Worm (Caenorhabditis elegans) whole organism, L1 larva: ENCODE data around the gene srx-64.
A peak's percentile ranks its signal among the peaks of the same experiment; 100 is the strongest.

Experiments
- C04F5.9 ChIP-seq: sonication (generic microtip); optimal IDR thresholded peaks from 2 replicates; lab custom pipeline; 2016; ENCODE audit warnings: missing genetic modification characterization, missing compliant biosample characterization
- F16B12.6 ChIP-seq: fragments of 150-350 bp; optimal IDR thresholded peaks from 2 replicates; lab custom pipeline; 2014; ENCODE audit warnings: missing biosample characterization, missing genetic modification characterization
- aly-2 ChIP-seq: fragments of 150-350 bp; optimal IDR thresholded peaks from 2 replicates; lab custom pipeline; 2014; ENCODE audit warnings: missing biosample characterization, missing genetic modification characterization
- blmp-1 ChIP-seq: fragments of 150-350 bp; optimal IDR thresholded peaks from 2 replicates; lab custom pipeline; 2014; ENCODE audit warnings: missing biosample characterization, missing genetic modification characterization
- ces-1 ChIP-seq: fragments of 150-350 bp; optimal IDR thresholded peaks from 2 replicates; lab custom pipeline; 2014; ENCODE audit warnings: missing biosample characterization, missing genetic modification reagents, missing genetic modification characterization
- efl-1 ChIP-seq, 4 experiments: fragments of 150-350 bp; optimal IDR thresholded peaks in 3 of 4; peaks in 1 of 4; 1 replicate in 1 of 4; 2 replicates in 3 of 4; lab custom pipeline; 2014; ENCODE audit warnings: missing biosample characterization in 2 of 4, missing genetic modification characterization in 2 of 4, missing genetic modification reagents in 2 of 4
- egl-13 ChIP-seq: sonication (generic microtip); optimal IDR thresholded peaks from 2 replicates; lab custom pipeline; 2016; ENCODE audit warnings: missing genotype, missing genetic modification reagents, missing genetic modification characterization, missing compliant biosample characterization
- elt-2 ChIP-seq: sonication (generic microtip); optimal IDR thresholded peaks from 2 replicates; lab custom pipeline; 2016; ENCODE audit warnings: missing genetic modification characterization, mild to moderate bottlenecking, inconsistent platforms, missing compliant biosample characterization, missing genetic modification reagents
- elt-3 ChIP-seq, 6 experiments: fragments of 150-350 bp in 1 of 6; sonication (generic microtip); optimal IDR thresholded peaks; 2 replicates each; lab custom pipeline; 2017 to 2018; ENCODE audit warnings: missing biosample characterization in 6 of 6, missing genetic modification characterization in 6 of 6, inconsistent platforms in 1 of 6
- hlh-17 ChIP-seq: fragments of 200-800 bp; sonication (Bioruptor generic); optimal IDR thresholded peaks from 2 replicates; lab custom pipeline; 2018; ENCODE audit warnings: missing genetic modification characterization, mild to moderate bottlenecking, missing compliant biosample characterization, moderate library complexity, borderline replicate concordance
- isw-1 ChIP-seq: fragments of 200-800 bp; sonication (Bioruptor generic); IDR thresholded peaks from 2 replicates; pipeline ENCODE4 v1.3.6; 2022; ENCODE audit warnings: missing genetic modification characterization, missing compliant biosample characterization
- jun-1 ChIP-seq: fragments of 150-350 bp; optimal IDR thresholded peaks from 2 replicates; lab custom pipeline; 2014; ENCODE audit warnings: missing biosample characterization, missing genetic modification reagents, missing genetic modification characterization
- lin-14 ChIP-seq: fragments of 200-800 bp; sonication (Bioruptor generic); optimal IDR thresholded peaks from 2 replicates; lab custom pipeline; 2018; ENCODE audit warnings: mild to moderate bottlenecking, missing genetic modification characterization, moderate library complexity, missing compliant biosample characterization
- lin-15B ChIP-seq: fragments of 150-350 bp; sonication (generic microtip); optimal IDR thresholded peaks from 3 replicates; lab custom pipeline; 2014; ENCODE audit warnings: missing biosample characterization, missing genetic modification characterization
- lin-35 ChIP-seq, 2 experiments: fragments of 150-350 bp; optimal IDR thresholded peaks; 2 replicates each; lab custom pipeline; 2014; ENCODE audit warnings: missing biosample characterization in 2 of 2, missing genetic modification characterization in 2 of 2, missing genetic modification reagents in 2 of 2
- lin-39 ChIP-seq: fragments of 150-350 bp; optimal IDR thresholded peaks from 2 replicates; lab custom pipeline; 2014; ENCODE audit warnings: missing biosample characterization, missing genetic modification reagents, missing genetic modification characterization
- lir-3 ChIP-seq: sonication (generic microtip); optimal IDR thresholded peaks from 2 replicates; lab custom pipeline; 2016; ENCODE audit warnings: mild to moderate bottlenecking, missing genetic modification characterization, moderate library complexity, missing compliant biosample characterization; ENCODE audit not compliant: poor library complexity
- lsy-2 ChIP-seq, 2 experiments: fragments of 150-350 bp; optimal IDR thresholded peaks; 2 replicates each; lab custom pipeline; 2014; ENCODE audit warnings: missing biosample characterization in 2 of 2, missing genetic modification characterization in 2 of 2
- mab-9 ChIP-seq: fragments of 200-800 bp; sonication (Bioruptor generic); IDR thresholded peaks from 2 replicates; pipeline ENCODE4 v1.3.6; 2022; ENCODE audit warnings: missing genetic modification reagents, missing genetic modification characterization, missing compliant biosample characterization
- mep-1 ChIP-seq: fragments of 150-350 bp; optimal IDR thresholded peaks from 2 replicates; lab custom pipeline; 2014; ENCODE audit warnings: missing biosample characterization, missing genetic modification characterization
- nhr-11 ChIP-seq: fragments of 150-350 bp; optimal IDR thresholded peaks from 2 replicates; lab custom pipeline; 2014; ENCODE audit warnings: missing biosample characterization, missing genetic modification characterization
- nhr-19 ChIP-seq: fragments of 200-800 bp; sonication (Bioruptor generic); conservative IDR thresholded peaks from 2 replicates; pipeline ENCODE4 v1.3.6; 2022; ENCODE audit warnings: missing genetic modification characterization, missing compliant biosample characterization
- nhr-20 ChIP-seq: sonication (generic microtip); optimal IDR thresholded peaks from 2 replicates; lab custom pipeline; 2016; ENCODE audit warnings: mild to moderate bottlenecking, missing genetic modification characterization, missing compliant biosample characterization
- nhr-237 ChIP-seq: fragments of 150-350 bp; optimal IDR thresholded peaks from 2 replicates; lab custom pipeline; 2014; ENCODE audit warnings: missing biosample characterization, missing genetic modification characterization
- nhr-71 ChIP-seq: sonication (generic microtip); optimal IDR thresholded peaks from 2 replicates; lab custom pipeline; 2016; ENCODE audit warnings: mild to moderate bottlenecking, missing genetic modification characterization, moderate library complexity, missing compliant biosample characterization
- nhr-84 ChIP-seq: sonication (generic microtip); optimal IDR thresholded peaks from 2 replicates; lab custom pipeline; 2017; ENCODE audit warnings: missing biosample characterization, missing genetic modification characterization
- nhr-90 ChIP-seq: sonication (generic microtip); optimal IDR thresholded peaks from 2 replicates; lab custom pipeline; 2016; ENCODE audit warnings: mild to moderate bottlenecking, missing genetic modification characterization, missing compliant biosample characterization; ENCODE audit not compliant: poor library complexity
- pax-3 ChIP-seq: fragments of 200-800 bp; sonication (Bioruptor generic); optimal IDR thresholded peaks from 2 replicates; lab custom pipeline; 2018; ENCODE audit warnings: mild to moderate bottlenecking, missing genetic modification characterization, moderate library complexity, missing compliant biosample characterization
- pqm-1 ChIP-seq: sonication (generic microtip); optimal IDR thresholded peaks from 3 replicates; lab custom pipeline; 2017; ENCODE audit warnings: missing biosample characterization, missing genetic modification characterization
- snu-23 ChIP-seq: sonication (generic microtip); optimal IDR thresholded peaks from 2 replicates; lab custom pipeline; 2016; ENCODE audit warnings: missing genetic modification characterization, missing compliant biosample characterization
- sox-4 ChIP-seq: sonication (generic microtip); optimal IDR thresholded peaks from 2 replicates; lab custom pipeline; 2016; ENCODE audit warnings: missing genetic modification characterization, missing compliant biosample characterization
- sptf-1 ChIP-seq: fragments of 150-350 bp; optimal IDR thresholded peaks from 2 replicates; lab custom pipeline; 2014; ENCODE audit warnings: missing biosample characterization, missing genetic modification characterization
- sup-37 ChIP-seq: fragments of 200-800 bp; sonication (Bioruptor generic); optimal IDR thresholded peaks from 2 replicates; lab custom pipeline; 2018; ENCODE audit warnings: mild to moderate bottlenecking, missing genetic modification characterization, missing compliant biosample characterization
- swsn-7 ChIP-seq: sonication (generic microtip); optimal IDR thresholded peaks from 2 replicates; lab custom pipeline; 2016; ENCODE audit warnings: missing genetic modification characterization, missing compliant biosample characterization
- tbx-2 ChIP-seq: sonication (generic microtip); optimal IDR thresholded peaks from 2 replicates; lab custom pipeline; 2016; ENCODE audit warnings: missing genetic modification characterization, missing compliant biosample characterization
- tlp-1 ChIP-seq: fragments of 150-350 bp; optimal IDR thresholded peaks from 2 replicates; lab custom pipeline; 2014; ENCODE audit warnings: missing biosample characterization, missing genetic modification characterization
- unc-130 ChIP-seq: fragments of 150-350 bp; optimal IDR thresholded peaks from 2 replicates; lab custom pipeline; 2017; ENCODE audit warnings: missing biosample characterization, missing genetic modification characterization, inconsistent platforms
- unc-30 ChIP-seq: sonication (generic microtip); optimal IDR thresholded peaks from 2 replicates; lab custom pipeline; 2017; ENCODE audit warnings: missing biosample characterization, missing genetic modification characterization
- unc-62 ChIP-seq: fragments of 150-350 bp; optimal IDR thresholded peaks from 2 replicates; lab custom pipeline; 2014; ENCODE audit warnings: missing biosample characterization, missing genetic modification reagents, missing genetic modification characterization
- unc-98 ChIP-seq: fragments of 200-800 bp; sonication (Bioruptor generic); IDR thresholded peaks from 2 replicates; pipeline ENCODE4 v1.3.6; 2022; ENCODE audit warnings: missing genetic modification characterization, missing compliant biosample characterization
- vab-15 ChIP-seq: sonication (generic microtip); optimal IDR thresholded peaks from 2 replicates; lab custom pipeline; 2017; ENCODE audit warnings: missing genotype, mild to moderate bottlenecking, missing genetic modification characterization, missing compliant biosample characterization
- xbp-1 ChIP-seq: sonication (generic microtip); optimal IDR thresholded peaks from 2 replicates; lab custom pipeline; 2016; ENCODE audit warnings: missing genetic modification characterization, missing compliant biosample characterization
- zag-1 ChIP-seq: fragments of 150-350 bp; optimal IDR thresholded peaks from 2 replicates; lab custom pipeline; 2014; ENCODE audit warnings: missing biosample characterization, missing genetic modification characterization
- zip-4 ChIP-seq: fragments of 200-800 bp; sonication (Bioruptor generic); optimal IDR thresholded peaks from 2 replicates; lab custom pipeline; 2018; ENCODE audit warnings: mild to moderate bottlenecking, missing genetic modification characterization, moderate library complexity, missing compliant biosample characterization
- ztf-11 ChIP-seq, 2 experiments: sonication (generic microtip); optimal IDR thresholded peaks; 2 replicates each; lab custom pipeline; 2016 to 2017; ENCODE audit warnings: missing genetic modification characterization in 2 of 2, missing biosample characterization in 1 of 2, missing compliant biosample characterization in 1 of 2
- ztf-4 ChIP-seq: fragments of 150-350 bp; optimal IDR thresholded peaks from 2 replicates; lab custom pipeline; 2014; ENCODE audit warnings: missing biosample characterization, missing genetic modification characterization

srx-64 gene

DNA sequence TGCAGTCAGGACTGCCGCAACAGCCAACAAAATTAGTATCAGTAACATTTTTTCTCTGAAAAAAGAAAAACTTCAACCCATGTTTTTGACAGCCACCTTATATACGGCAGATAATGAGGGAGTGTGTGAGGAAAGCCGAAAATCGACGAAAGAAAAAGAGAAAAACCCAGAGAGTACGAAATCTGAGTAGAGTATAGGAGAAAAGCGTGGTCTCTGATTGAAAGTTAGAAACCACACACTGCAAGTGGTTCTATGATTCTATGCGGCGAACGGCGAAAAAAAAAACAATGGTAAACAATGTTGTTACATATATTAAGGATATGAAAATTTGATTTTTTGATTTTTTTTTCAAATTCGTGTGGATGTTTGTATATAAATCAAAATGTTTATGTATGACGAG is 38.6 kb downstream of the srx-64 start, which contains the start of gene cyp-34A8:
Gene cyp-34A8, minus strand, starts transcription at position 62 of the 400 bp plus-strand sequence.
- TF ChIP-seq lin-14 (GFP tag; lab: Kevin White, UChicago) (peak; percentile 62), mab-9 (GFP tag; lab: Robert Waterston, UW) (no peak), lir-3 (tag; lab: Kevin White, UChicago) (no peak), lin-39 (tag; lab: Kevin White, UChicago) (no peak), mep-1 (tag; lab: Kevin White, UChicago) (peak; percentile 38), ztf-4 (tag; lab: Kevin White, UChicago) (no peak), nhr-20 (tag; lab: Kevin White, UChicago) (peak; percentile 74), sptf-1 (tag; lab: Kevin White, UChicago) (no peak), egl-13 (tag; lab: Kevin White, UChicago) (no peak), nhr-84 (tag; lab: Kevin White, UChicago) (no peak), unc-62 (no peak), swsn-7 (tag; lab: Kevin White, UChicago) (no peak), tlp-1 (no peak), elt-3 (tag; optimal IDR thresholded peaks at IDR 0.05; lab: Kevin White, UChicago) (peak in 2 of 6 experiments; percentile 6 to 38), sox-4 (no peak), snu-23 (GFP tag; lab: Kevin White, UChicago) (peak; percentile 27), nhr-71 (peak; percentile 29), efl-1 (optimal IDR thresholded peaks at IDR 0.05; lab: Kevin White, UChicago) (no peak), efl-1 (GFP tag; optimal IDR thresholded peaks at IDR 0.05 in 1 of 2; lab: Kevin White, UChicago) (peak in 1 of 2 experiments; percentile 68), nhr-11 (no peak), ces-1 (no peak), lin-35 (GFP tag; optimal IDR thresholded peaks at IDR 0.05; lab: Kevin White, UChicago) (peak in 1 of 2 experiments; percentile 6), blmp-1 (tag; lab: Kevin White, UChicago) (peak; percentile 73), pqm-1 (tag; lab: Kevin White, UChicago) (no peak), zip-4 (GFP tag; lab: Kevin White, UChicago) (no peak), nhr-90 (tag; lab: Kevin White, UChicago) (peak; percentile 15)

- TF ChIP-seq efl-1 (optimal IDR thresholded peaks at IDR 0.05; lab: Kevin White, UChicago): no peak
- no peak for TF ChIP-seq efl-1 (GFP tag; optimal IDR thresholded peaks at IDR 0.05 in 1 of 2; lab: Kevin White, UChicago)
- no peak for TF ChIP-seq unc-130
- TF ChIP-seq vab-15 (tag; lab: Kevin White, UChicago): no peak
- no peak for TF ChIP-seq nhr-71
- TF ChIP-seq ztf-11 (tag; optimal IDR thresholded peaks at IDR 0.05; lab: Kevin White, UChicago): no peak
- TF ChIP-seq zip-4 (GFP tag; lab: Kevin White, UChicago): no peak
- no peak for TF ChIP-seq aly-2 (tag; lab: Kevin White, UChicago)
- no peak for TF ChIP-seq xbp-1 (tag; lab: Kevin White, UChicago)
- TF ChIP-seq hlh-17 (GFP tag; lab: Kevin White, UChicago): no peak
Observed at ce11 chrV:3968929-3969328, 39.7 kb downstream of the srx-64 start.

ce11 chrV:3969664-3970063 is 40.5 kb downstream of the srx-64 start:
- no peak for TF ChIP-seq egl-13 (tag; lab: Kevin White, UChicago)
- peak in 1 of 2 experiments; percentile 2 for TF ChIP-seq lin-35 (GFP tag; optimal IDR thresholded peaks at IDR 0.05; lab: Kevin White, UChicago)
- TF ChIP-seq isw-1: no peak
- no peak for TF ChIP-seq sox-4
- no peak for TF ChIP-seq C04F5.9 (tag; lab: Kevin White, UChicago)
- TF ChIP-seq tbx-2: no peak
- no peak for TF ChIP-seq zag-1 (tag; lab: Kevin White, UChicago)
- no peak for TF ChIP-seq mep-1 (tag; lab: Kevin White, UChicago)
- peak; percentile 44 for TF ChIP-seq nhr-20 (tag; lab: Kevin White, UChicago)
- TF ChIP-seq xbp-1 (tag; lab: Kevin White, UChicago): no peak
- TF ChIP-seq ztf-11 (tag; optimal IDR thresholded peaks at IDR 0.05; lab: Kevin White, UChicago): no peak
- no peak for TF ChIP-seq lin-15B (tag; lab: Kevin White, UChicago)
- TF ChIP-seq mab-9 (GFP tag; lab: Robert Waterston, UW): no peak
- TF ChIP-seq aly-2 (tag; lab: Kevin White, UChicago): no peak
- no peak for TF ChIP-seq pax-3 (tag; lab: Kevin White, UChicago)
- no peak for TF ChIP-seq snu-23 (GFP tag; lab: Kevin White, UChicago)
- no peak for TF ChIP-seq unc-30 (tag; lab: Kevin White, UChicago)
- no peak for TF ChIP-seq sup-37 (GFP tag; lab: Kevin White, UChicago)
- TF ChIP-seq elt-2 (tag; lab: Kevin White, UChicago): peak; percentile 50
- TF ChIP-seq unc-98 (GFP tag; lab: Robert Waterston, UW): no peak
- no peak for TF ChIP-seq lsy-2 (tag; optimal IDR thresholded peaks at IDR 0.05; lab: Kevin White, UChicago)
- no peak for TF ChIP-seq nhr-237 (tag; lab: Kevin White, UChicago)
- no peak for TF ChIP-seq F16B12.6 (tag; lab: Kevin White, UChicago)
- TF ChIP-seq nhr-19 (GFP tag; lab: Robert Waterston, UW): no peak
- TF ChIP-seq jun-1 (tag; lab: Kevin White, UChicago): no peak
- no peak for TF ChIP-seq elt-3 (tag; optimal IDR thresholded peaks at IDR 0.05; lab: Kevin White, UChicago)
